Worm (Caenorhabditis elegans) whole organism, L4/young adult: ENCODE measurements around the gene nca-2.

ENCODE experiments used
- W03F9.2 ChIP-seq: fragments of 150-350 bp; optimal IDR thresholded peaks from 2 replicates; lab custom pipeline; 2014; ENCODE audit warnings: missing biosample characterization, missing genetic modification characterization
- dao-5 ChIP-seq: sonication (generic microtip); optimal IDR thresholded peaks from 2 replicates; lab custom pipeline; 2016; ENCODE audit warnings: missing genotype, missing genetic modification characterization, moderate library complexity, missing compliant biosample characterization
- him-1 ChIP-seq: sonication (generic microtip); optimal IDR thresholded peaks from 2 replicates; lab custom pipeline; 2016; ENCODE audit warnings: missing genotype, missing genetic modification reagents, missing genetic modification characterization, missing compliant biosample characterization

nca-2 gene

ce11 chrIII:5018116-5018689 is 52.8 kb downstream of the nca-2 start, which contains the start of gene wip-1:
Gene wip-1 (plus strand): TSS chrIII:5018639.
- TF ChIP-seq dao-5 (tag; lab: Kevin White, UChicago) (peak; percentile 72), W03F9.2 (tag; lab: Kevin White, UChicago) (peak; percentile 98), him-1 (peak; percentile 98)

- TF ChIP-seq dao-5 (tag; lab: Kevin White, UChicago) (no peak), him-1 (no peak), W03F9.2 (tag; lab: Kevin White, UChicago) (no peak)
These were observed 55.6 kb downstream of the nca-2 start, which contains the start of gene mdt-11 for ce11 chrIII:5020924-5021323. Gene mdt-11 (plus strand): TSS chrIII:5021224.

ce11 chrIII:5021689-5022088 is 56.3 kb downstream of the nca-2 start, which contains the start of gene R144.3:
Gene R144.3 (plus strand): TSS chrIII:5021989.
- TF ChIP-seq dao-5 (tag; lab: Kevin White, UChicago) (no peak), him-1 (no peak), W03F9.2 (tag; lab: Kevin White, UChicago) (no peak)

- TF ChIP-seq dao-5 (tag; lab: Kevin White, UChicago) (no peak), him-1 (no peak), W03F9.2 (tag; lab: Kevin White, UChicago) (no peak)
These were observed 57.6 kb downstream of the nca-2 start, which contains the start of gene R144.13 for ce11 chrIII:5022964-5023363. Gene R144.13 (plus strand): TSS chrIII:5023264.

ce11 chrIII:5023642-5024041 is 58.3 kb downstream of the nca-2 start:
- TF ChIP-seq W03F9.2 (tag; lab: Kevin White, UChicago): no peak

- no peak for TF ChIP-seq dao-5 (tag; lab: Kevin White, UChicago)
- TF ChIP-seq W03F9.2 (tag; lab: Kevin White, UChicago): peak; percentile 34
These were observed 59.1 kb downstream of the nca-2 start, which contains the start of gene pcf-11 for ce11 chrIII:5024393-5024964. Gene pcf-11 (plus strand): TSS chrIII:5024914.

- no peak for TF ChIP-seq dao-5 (tag; lab: Kevin White, UChicago)
- no peak for TF ChIP-seq him-1
- TF ChIP-seq W03F9.2 (tag; lab: Kevin White, UChicago): no peak
These were observed 59.8 kb downstream of the nca-2 start for ce11 chrIII:5025136-5025629.

ce11 chrIII:5026366-5026765 is 61.0 kb downstream of the nca-2 start:
- no peak for TF ChIP-seq W03F9.2 (tag; lab: Kevin White, UChicago)
- no peak for TF ChIP-seq him-1
- no peak for TF ChIP-seq dao-5 (tag; lab: Kevin White, UChicago)

- no peak for TF ChIP-seq W03F9.2 (tag; lab: Kevin White, UChicago)
- no peak for TF ChIP-seq him-1
- TF ChIP-seq dao-5 (tag; lab: Kevin White, UChicago): no peak
These were observed 61.8 kb downstream of the nca-2 start for ce11 chrIII:5027219-5027618.
